Fruit fly (Drosophila melanogaster) whole organism, wandering third instar larva: ENCODE results near the gene CG33688.
A peak's percentile ranks its signal among the peaks of the same experiment; 100 is the strongest.

Source experiments
- Abd-B ChIP-seq: fragments of >200 bp; optimal IDR thresholded peaks from 2 replicates; lab custom pipeline; 2017; ENCODE audit warnings: missing biosample characterization, missing genetic modification characterization
- CG32264 ChIP-seq: fragments of 200-800 bp; sonication (Bioruptor generic); optimal IDR thresholded peaks from 2 replicates; lab custom pipeline; 2016; ENCODE audit warnings: missing biosample characterization, missing genetic modification characterization
- CG9705 ChIP-seq: fragments of 200-800 bp; sonication (Bioruptor generic); optimal IDR thresholded peaks from 2 replicates; lab custom pipeline; 2018; ENCODE audit warnings: missing biosample characterization, mild to moderate bottlenecking, missing genetic modification characterization
- CrebA ChIP-seq: fragments of 200-800 bp; sonication (Bioruptor generic); optimal IDR thresholded peaks from 2 replicates; lab custom pipeline; 2016; ENCODE audit warnings: missing biosample characterization, mild to moderate bottlenecking, missing genetic modification characterization, borderline replicate concordance
- Dif ChIP-seq: fragments of 200-275, 200-300 bp; sonication (Bioruptor generic); optimal IDR thresholded peaks from 2 replicates; lab custom pipeline; 2018; ENCODE audit warnings: missing biosample characterization, missing genetic modification characterization; ENCODE audit not compliant: partially characterized antibody
- GATAd ChIP-seq: sonication (Bioruptor generic); optimal IDR thresholded peaks from 2 replicates; lab custom pipeline; 2016; ENCODE audit warnings: missing biosample characterization, missing genetic modification characterization
- HLH106 ChIP-seq: fragments of 200-800 bp; optimal IDR thresholded peaks from 3 replicates; lab custom pipeline; 2019; ENCODE audit warnings: missing biosample characterization, mild to moderate bottlenecking, missing genetic modification characterization, moderate library complexity
- Hnf4 ChIP-seq: fragments of 200-800 bp; sonication (Bioruptor generic); optimal IDR thresholded peaks from 2 replicates; lab custom pipeline; 2016; ENCODE audit warnings: missing biosample characterization, mild to moderate bottlenecking, missing genetic modification characterization
- Hr78 ChIP-seq: fragments of >200 bp; optimal IDR thresholded peaks from 2 replicates; lab custom pipeline; 2017; ENCODE audit warnings: missing biosample characterization, missing genetic modification characterization
- Hr83 ChIP-seq: fragments of 200-300 bp; sonication (Bioruptor generic); optimal IDR thresholded peaks from 2 replicates; lab custom pipeline; 2016; ENCODE audit warnings: missing biosample characterization, mild to moderate bottlenecking, missing genetic modification characterization, moderate library complexity; ENCODE audit not compliant: poor library complexity, severe bottlenecking
- Jra ChIP-seq: sonication (Bioruptor generic); optimal IDR thresholded peaks from 2 replicates; lab custom pipeline; 2016; ENCODE audit warnings: missing biosample characterization, missing genetic modification characterization
- Mio ChIP-seq: sonication (Bioruptor generic); optimal IDR thresholded peaks from 2 replicates; lab custom pipeline; 2016; ENCODE audit warnings: missing biosample characterization, missing genetic modification characterization
- Myc ChIP-seq: fragments of >200 bp; optimal IDR thresholded peaks from 2 replicates; lab custom pipeline; 2017
- N ChIP-seq: fragments of >200 bp; optimal IDR thresholded peaks from 2 replicates; lab custom pipeline; 2018; ENCODE audit warnings: missing biosample characterization, missing external identifiers, missing genetic modification characterization
- OdsH ChIP-seq: fragments of 200-800 bp; sonication (Bioruptor generic); optimal IDR thresholded peaks from 2 replicates; lab custom pipeline; 2016; ENCODE audit warnings: missing biosample characterization, mild to moderate bottlenecking, missing genetic modification characterization
- Rel ChIP-seq, 2 experiments: fragments of 200-800 bp; sonication (Bioruptor generic) in 1 of 2; optimal IDR thresholded peaks; 2 replicates in 1 of 2; 3 replicates in 1 of 2; lab custom pipeline; 2016 to 2019; ENCODE audit warnings: mild to moderate bottlenecking in 2 of 2, missing biosample characterization in 2 of 2, missing genetic modification characterization in 2 of 2, moderate library complexity in 1 of 2
- Sp1 ChIP-seq: fragments of 200-800 bp; sonication (Bioruptor generic); optimal IDR thresholded peaks from 3 replicates; lab custom pipeline; 2019; ENCODE audit warnings: missing biosample characterization, mild to moderate bottlenecking, missing genetic modification characterization, moderate library complexity
- Vsx2 ChIP-seq: fragments of 200-300, 225-300 bp; sonication (Bioruptor generic); optimal IDR thresholded peaks from 2 replicates; lab custom pipeline; 2018; ENCODE audit warnings: missing biosample characterization, missing genetic modification characterization; ENCODE audit not compliant: partially characterized antibody
- br ChIP-seq: fragments of 200-800 bp; sonication (Bioruptor generic); optimal IDR thresholded peaks from 2 replicates; lab custom pipeline; 2016; ENCODE audit warnings: missing biosample characterization, missing genetic modification characterization
- brk ChIP-seq: fragments of 200-800 bp; sonication (Bioruptor generic); optimal IDR thresholded peaks from 2 replicates; lab custom pipeline; 2016; ENCODE audit warnings: missing biosample characterization, mild to moderate bottlenecking, missing genetic modification characterization
- dl ChIP-seq, 2 experiments: fragments of 175-275, 200-275 bp in 1 of 2; fragments of 200-275 bp in 1 of 2; sonication (Bioruptor generic); optimal IDR thresholded peaks; lab custom pipeline; 2018; ENCODE audit warnings: mild to moderate bottlenecking in 2 of 2, missing biosample characterization in 2 of 2, missing genetic modification characterization in 2 of 2, moderate library complexity in 2 of 2; ENCODE audit not compliant: partially characterized antibody in 2 of 2, insufficient read depth in 1 of 2
- dmrt93B ChIP-seq: fragments of 200-800 bp; sonication (Bioruptor generic); optimal IDR thresholded peaks from 2 replicates; lab custom pipeline; 2018; ENCODE audit warnings: missing biosample characterization, mild to moderate bottlenecking, missing genetic modification characterization
- dsf ChIP-seq: sonication (Bioruptor generic); optimal IDR thresholded peaks from 2 replicates; lab custom pipeline; 2016; ENCODE audit warnings: missing biosample characterization, missing genetic modification characterization, borderline replicate concordance
- ey ChIP-seq: fragments of 200-800 bp; sonication (Bioruptor generic); optimal IDR thresholded peaks from 2 replicates; lab custom pipeline; 2016; ENCODE audit warnings: missing biosample characterization, missing genetic modification characterization
- foxo ChIP-seq, 2 experiments: fragments of 200-800 bp; sonication (Bioruptor generic); optimal IDR thresholded peaks; 2 replicates in 1 of 2; 3 replicates in 1 of 2; lab custom pipeline; 2016 to 2017; ENCODE audit warnings: missing biosample characterization in 2 of 2, missing genetic modification characterization in 2 of 2
- fru ChIP-seq: fragments of 200-800 bp; sonication (Bioruptor generic); optimal IDR thresholded peaks from 3 replicates; lab custom pipeline; 2016; ENCODE audit warnings: missing biosample characterization, mild to moderate bottlenecking, missing genetic modification characterization
- h ChIP-seq: fragments of 200-800 bp; sonication (Bioruptor generic); optimal IDR thresholded peaks from 3 replicates; lab custom pipeline; 2016; ENCODE audit warnings: missing biosample characterization, mild to moderate bottlenecking, missing genetic modification characterization
- jim ChIP-seq: fragments of 175-275, 200-325 bp; sonication (Bioruptor generic); optimal IDR thresholded peaks from 2 replicates; lab custom pipeline; 2016; ENCODE audit warnings: missing biosample characterization, mild to moderate bottlenecking, missing genetic modification characterization
- lola ChIP-seq: fragments of >200 bp; optimal IDR thresholded peaks from 2 replicates; lab custom pipeline; 2017; ENCODE audit warnings: missing biosample characterization, missing genetic modification characterization
- pan ChIP-seq: fragments of >200 bp; optimal IDR thresholded peaks from 2 replicates; lab custom pipeline; 2017
- psq ChIP-seq: fragments of 200-800 bp; sonication (Bioruptor generic); optimal IDR thresholded peaks from 3 replicates; lab custom pipeline; 2017; ENCODE audit warnings: missing biosample characterization, mild to moderate bottlenecking, missing genetic modification characterization, moderate library complexity
- rgr ChIP-seq: fragments of 200-800 bp; sonication (Bioruptor generic); optimal IDR thresholded peaks from 3 replicates; lab custom pipeline; 2016; ENCODE audit warnings: missing biosample characterization, mild to moderate bottlenecking, missing genetic modification characterization
- sage ChIP-seq: fragments of 200-800 bp; sonication (Bioruptor generic); optimal IDR thresholded peaks from 2 replicates; lab custom pipeline; 2016; ENCODE audit warnings: missing biosample characterization, mild to moderate bottlenecking, missing genetic modification characterization
- tai ChIP-seq: sonication (Bioruptor generic); optimal IDR thresholded peaks from 2 replicates; lab custom pipeline; 2016; ENCODE audit warnings: missing biosample characterization, missing genetic modification characterization
- woc ChIP-seq: sonication (Bioruptor generic); optimal IDR thresholded peaks from 2 replicates; lab custom pipeline; 2016; ENCODE audit warnings: missing biosample characterization, mild to moderate bottlenecking, missing genetic modification characterization

CG33688 gene

DNA sequence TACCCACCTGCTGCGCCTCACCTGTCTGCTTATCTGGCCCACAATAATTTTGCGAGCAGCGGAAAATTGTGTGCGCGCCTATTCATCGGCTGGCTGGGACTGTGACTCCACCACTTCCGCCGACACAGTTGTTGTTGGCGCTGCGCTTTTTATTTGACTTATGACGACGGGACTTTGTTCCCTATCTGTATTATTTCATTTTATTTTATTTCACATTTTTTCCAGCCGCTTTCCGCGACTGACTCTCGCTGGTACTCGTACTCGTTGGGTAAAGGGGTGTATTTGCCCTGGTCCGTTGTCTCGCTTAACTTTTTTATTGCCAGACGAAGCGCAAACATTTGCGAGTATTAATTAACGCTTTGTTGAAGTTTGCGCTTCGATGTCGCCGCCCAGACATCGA, 8.1 kb upstream of the CG33688 start (continued):
- TF ChIP-seq OdsH (GFP tag; lab: Kevin White, UChicago) = peak; percentile 45
- no peak for TF ChIP-seq GATAd (GFP tag; lab: Kevin White, UChicago)
- TF ChIP-seq foxo (GFP tag; optimal IDR thresholded peaks at IDR 0.05; lab: Kevin White, UChicago) = peak in 1 of 2 experiments; percentile 37
- no peak for TF ChIP-seq Hr78 (GFP tag; lab: Kevin White, UChicago)
- TF ChIP-seq dsf (GFP tag; lab: Kevin White, UChicago) = no peak
- no peak for TF ChIP-seq pan (lab: Kevin White, UChicago)
- no peak for TF ChIP-seq Mio (GFP tag; lab: Kevin White, UChicago)
- no peak for TF ChIP-seq Abd-B (GFP tag; lab: Kevin White, UChicago)
- TF ChIP-seq Myc (lab: Kevin White, UChicago) = no peak
- TF ChIP-seq dmrt93B (GFP tag; lab: Kevin White, UChicago) = no peak
- peak; percentile 43 for TF ChIP-seq Vsx2 (GFP tag; lab: Kevin White, UChicago)

DNA sequence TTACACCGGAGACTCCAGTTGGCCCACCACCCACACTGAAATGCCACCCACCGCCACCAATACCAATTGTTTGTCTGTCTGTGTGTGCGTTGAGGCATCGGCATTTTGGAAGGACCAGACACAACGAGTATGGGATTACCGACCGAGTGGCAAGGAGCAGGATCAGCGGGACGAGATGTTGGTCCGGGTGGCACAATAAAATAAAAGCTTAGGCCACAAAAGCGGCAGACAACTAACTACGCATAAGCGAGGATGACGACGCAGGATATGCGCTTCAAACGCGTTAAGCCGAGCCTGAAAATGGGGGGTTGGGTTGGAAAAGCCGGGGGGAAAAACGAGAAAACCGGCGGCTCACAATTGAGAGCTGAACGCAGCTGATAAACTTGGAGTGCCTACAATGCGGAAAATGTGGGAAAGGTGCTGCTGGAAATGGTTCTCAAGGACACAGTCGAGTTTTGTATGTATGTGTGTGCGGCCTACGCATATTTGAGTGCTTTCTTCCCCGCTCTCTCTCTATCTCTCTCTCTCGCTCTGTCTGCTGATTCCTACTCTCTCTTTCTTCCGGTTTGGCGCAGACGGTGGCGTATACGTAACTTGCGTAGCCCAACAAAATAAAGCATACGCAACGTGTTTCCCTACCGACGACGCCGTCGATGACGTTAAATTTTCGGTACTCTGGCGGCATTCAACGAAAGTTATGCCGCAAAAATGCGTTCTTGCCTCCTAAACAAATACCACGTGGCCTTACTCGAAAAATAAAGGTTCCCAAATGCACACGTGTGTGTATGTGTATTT, 6.3 kb upstream of the CG33688 start:
- TF ChIP-seq dl (GFP tag; optimal IDR thresholded peaks at IDR 0.05; lab: Kevin White, UChicago; ENCODE audit: insufficient read depth in 1 of 2, partially characterized antibody in 2 of 2) = no peak
- peak; percentile 5 for TF ChIP-seq HLH106
- no peak for TF ChIP-seq OdsH (GFP tag; lab: Kevin White, UChicago)

DNA sequence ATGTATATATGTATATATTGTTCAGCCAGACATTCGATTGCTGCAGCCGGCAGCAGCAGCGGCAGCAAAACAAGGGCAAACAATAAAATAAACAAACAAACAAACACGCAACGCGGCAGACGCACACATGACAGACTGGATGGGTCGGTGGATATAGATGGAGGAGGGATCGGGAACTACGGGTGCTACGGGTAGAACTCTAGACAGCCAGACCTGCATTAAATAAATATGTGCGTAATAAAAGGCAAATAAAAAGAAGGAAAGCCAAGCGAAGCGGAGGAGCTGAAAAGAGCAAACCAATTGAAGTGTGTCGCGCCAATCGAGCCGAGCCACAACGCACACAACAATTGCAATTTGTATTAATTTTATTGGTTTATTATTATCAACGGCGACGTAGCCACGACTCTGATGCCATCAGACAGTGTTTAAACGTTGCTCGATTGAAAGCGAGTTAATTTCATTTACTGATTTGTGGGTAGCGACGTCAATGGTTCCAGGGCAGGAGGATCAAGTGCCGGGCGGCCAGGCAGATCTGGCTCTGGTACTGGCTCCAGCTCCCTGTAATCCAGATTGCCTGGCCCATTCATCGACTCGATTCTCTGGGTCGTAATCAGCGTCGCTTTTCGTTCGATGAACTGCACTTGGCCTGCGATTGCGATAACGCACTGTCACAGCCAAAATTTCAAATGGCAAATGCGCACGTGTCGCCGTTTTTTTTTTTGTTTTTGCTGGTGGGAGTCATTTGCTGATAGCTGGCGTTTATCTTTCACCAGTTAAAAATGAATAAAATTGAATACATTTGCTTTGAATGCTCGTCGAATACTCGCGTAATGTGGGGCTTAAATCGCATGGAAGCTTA, 4.9 kb upstream of the CG33688 start:
- TF ChIP-seq CrebA (peak; percentile 62), dsf (GFP tag; lab: Kevin White, UChicago) (peak; percentile 43), lola (GFP tag; lab: Kevin White, UChicago) (no peak), dmrt93B (GFP tag; lab: Kevin White, UChicago) (peak; percentile 48), jim (GFP tag; lab: Kevin White, UChicago) (peak; percentile 45), GATAd (GFP tag; lab: Kevin White, UChicago) (no peak), psq (GFP tag; lab: Kevin White, UChicago) (peak; percentile 79), woc (peak; percentile 60), rgr (GFP tag; lab: Kevin White, UChicago) (peak; percentile 81), sage (GFP tag; lab: Kevin White, UChicago) (peak; percentile 33), Vsx2 (GFP tag; lab: Kevin White, UChicago) (no peak), OdsH (GFP tag; lab: Kevin White, UChicago) (peak; percentile 81), pan (lab: Kevin White, UChicago) (no peak), Sp1 (GFP tag; lab: Kevin White, UChicago) (peak; percentile 69), h (GFP tag; lab: Kevin White, UChicago) (peak; percentile 84), tai (peak; percentile 76), brk (GFP tag; lab: Kevin White, UChicago) (peak; percentile 4), Myc (lab: Kevin White, UChicago) (no peak), dl (GFP tag; optimal IDR thresholded peaks at IDR 0.05; lab: Kevin White, UChicago; ENCODE audit: insufficient read depth in 1 of 2, partially characterized antibody in 2 of 2) (no peak), Dif (GFP tag; lab: Kevin White, UChicago) (peak; percentile 20), Hr83 (GFP tag; lab: Kevin White, UChicago) (peak; percentile 88), ey (GFP tag; lab: Kevin White, UChicago) (peak; percentile 42), HLH106 (peak; percentile 42), CG9705 (GFP tag; lab: Kevin White, UChicago) (peak; percentile 53), Jra (GFP tag; lab: Kevin White, UChicago) (peak; percentile 45), fru (GFP tag; lab: Kevin White, UChicago) (peak; percentile 77), foxo (GFP tag; optimal IDR thresholded peaks at IDR 0.05; lab: Kevin White, UChicago) (peak in 1 of 2 experiments; percentile 58), N (GFP tag; lab: Kevin White, UChicago) (no peak), br (GFP tag; lab: Kevin White, UChicago) (peak; percentile 68), Mio (GFP tag; lab: Kevin White, UChicago) (peak; percentile 20), Hr78 (GFP tag; lab: Kevin White, UChicago) (no peak), Hnf4 (peak; percentile 56), Rel (GFP tag; optimal IDR thresholded peaks at IDR 0.05; lab: Kevin White, UChicago) (no peak), Rel (tag; optimal IDR thresholded peaks at IDR 0.05; lab: Kevin White, UChicago) (peak; percentile 23), CG32264 (peak; percentile 42)
